Fruit fly (Drosophila melanogaster) whole organism, adult: ENCODE measurements around the gene Ask1.

Experiments
- CG11617 ChIP-seq: fragments of 200-800 bp; sonication (Bioruptor generic); optimal IDR thresholded peaks from 2 replicates; lab custom pipeline; 2017; ENCODE audit warnings: mild to moderate bottlenecking, missing biosample characterization, missing genetic modification reagents, missing genetic modification characterization
- CG12768 ChIP-seq: fragments of 200-800 bp; sonication (Bioruptor generic); optimal IDR thresholded peaks from 2 replicates; lab custom pipeline; 2017; ENCODE audit warnings: missing biosample characterization, missing genetic modification characterization, mild to moderate bottlenecking, moderate library complexity, missing genetic modification reagents
- CG14711 ChIP-seq: fragments of 200-800 bp; sonication (Bioruptor generic); optimal IDR thresholded peaks from 2 replicates; lab custom pipeline; 2018; ENCODE audit warnings: missing biosample characterization, mild to moderate bottlenecking, missing genetic modification characterization, moderate library complexity
- CG1620 ChIP-seq: fragments of 200-800 bp; sonication (Bioruptor generic); optimal IDR thresholded peaks from 2 replicates; lab custom pipeline; 2016; ENCODE audit warnings: missing biosample characterization, missing genetic modification characterization
- CG33017 ChIP-seq: fragments of 200-800 bp; sonication (Bioruptor generic); optimal IDR thresholded peaks from 2 replicates; lab custom pipeline; 2018; ENCODE audit warnings: missing biosample characterization, mild to moderate bottlenecking, missing genetic modification characterization, moderate library complexity
- CG5204 ChIP-seq: fragments of 200-800 bp; sonication (Bioruptor generic); optimal IDR thresholded peaks from 2 replicates; lab custom pipeline; 2016; ENCODE audit warnings: missing biosample characterization, missing genetic modification characterization
- CG7045 ChIP-seq: fragments of 200-800 bp; sonication (Bioruptor generic); optimal IDR thresholded peaks from 2 replicates; lab custom pipeline; 2017; ENCODE audit warnings: missing biosample characterization, mild to moderate bottlenecking, missing genetic modification characterization
- CG7101 ChIP-seq: fragments of 200-800 bp; sonication (Bioruptor generic); optimal IDR thresholded peaks from 2 replicates; lab custom pipeline; 2018; ENCODE audit warnings: missing biosample characterization, mild to moderate bottlenecking, missing genetic modification characterization, moderate library complexity
- Clk ChIP-seq: fragments of 200-800 bp; sonication (Bioruptor generic); optimal IDR thresholded peaks from 2 replicates; lab custom pipeline; 2017; ENCODE audit warnings: missing biosample characterization, missing genetic modification characterization
- Crg-1 ChIP-seq: fragments of 200-800 bp; sonication (Bioruptor generic); optimal IDR thresholded peaks from 2 replicates; lab custom pipeline; 2016; ENCODE audit warnings: missing biosample characterization, missing genetic modification characterization
- Hr96 ChIP-seq: fragments of 200-800 bp; sonication (Bioruptor generic); optimal IDR thresholded peaks from 2 replicates; lab custom pipeline; 2016; ENCODE audit warnings: missing biosample characterization, missing genetic modification characterization
- Mnt ChIP-seq: fragments of 200-800 bp; sonication (Bioruptor generic); optimal IDR thresholded peaks from 2 replicates; lab custom pipeline; 2016; ENCODE audit warnings: missing biosample characterization, mild to moderate bottlenecking, missing genetic modification characterization
- bab1 ChIP-seq: fragments of 200-800 bp; sonication (Bioruptor generic); optimal IDR thresholded peaks from 3 replicates; lab custom pipeline; 2019; ENCODE audit warnings: missing biosample characterization, mild to moderate bottlenecking, missing genetic modification characterization, moderate library complexity
- cic ChIP-seq: fragments of 200-800 bp; sonication (Bioruptor generic); optimal IDR thresholded peaks from 2 replicates; lab custom pipeline; 2017; ENCODE audit warnings: missing biosample characterization, mild to moderate bottlenecking, missing genetic modification characterization, moderate library complexity
- cnc ChIP-seq, 2 experiments: fragments of >200 bp; optimal IDR thresholded peaks; 2 replicates each; lab custom pipeline; 2017
- kay ChIP-seq: fragments of 200-800 bp; sonication (Bioruptor generic); peaks from one replicate; lab custom pipeline; 2016; ENCODE audit warnings: missing biosample characterization, missing genetic modification characterization, borderline replicate concordance
- ovo ChIP-seq: fragments of 200-800 bp; sonication (Bioruptor generic); optimal IDR thresholded peaks from 2 replicates; lab custom pipeline; 2016; ENCODE audit warnings: missing biosample characterization, missing genetic modification characterization
- pad ChIP-seq: fragments of 200-800 bp; sonication (Bioruptor generic); optimal IDR thresholded peaks from 3 replicates; lab custom pipeline; 2017; ENCODE audit warnings: missing biosample characterization, missing genetic modification characterization, mild to moderate bottlenecking, moderate library complexity, missing genetic modification reagents
- tj ChIP-seq: fragments of 200-800 bp; sonication (Bioruptor generic); optimal IDR thresholded peaks from 3 replicates; lab custom pipeline; 2017; ENCODE audit warnings: missing biosample characterization, mild to moderate bottlenecking, missing genetic modification characterization, moderate library complexity
- toe ChIP-seq: fragments of 200-800 bp; sonication (Bioruptor generic); optimal IDR thresholded peaks from 2 replicates; lab custom pipeline; 2016; ENCODE audit warnings: missing biosample characterization, missing genetic modification characterization

Gene Ask1

dm6 chr3R:19838925-19839601 is 40.5 kb upstream of the Ask1 start:
- TF ChIP-seq ovo: no peak
- no peak for TF ChIP-seq kay (GFP tag; lab: Kevin White, UChicago)
- no peak for TF ChIP-seq Clk
- no peak for TF ChIP-seq CG33017 (tag; lab: Kevin White, UChicago)
- no peak for TF ChIP-seq bab1
- no peak for TF ChIP-seq tj (GFP tag; lab: Kevin White, UChicago)
- TF ChIP-seq CG7101 (tag; lab: Kevin White, UChicago): no peak
- no peak for TF ChIP-seq cic (GFP tag; lab: Kevin White, UChicago)
- no peak for TF ChIP-seq CG7045 (GFP tag; lab: Kevin White, UChicago)
- TF ChIP-seq Hr96: no peak
- TF ChIP-seq CG1620: no peak
- no peak for TF ChIP-seq Crg-1 (GFP tag; lab: Kevin White, UChicago)
- TF ChIP-seq CG12768 (GFP tag; lab: Kevin White, UChicago): no peak
- no peak for TF ChIP-seq CG5204

dm6 chr3R:19840545-19840944 is 39.0 kb upstream of the Ask1 start, which contains the start of gene CG31459:
Gene CG31459, plus strand, starts transcription at chr3R:19840845.
- no peak for TF ChIP-seq Hr96
- no peak for TF ChIP-seq Clk
- TF ChIP-seq CG1620: no peak
- no peak for TF ChIP-seq cic (GFP tag; lab: Kevin White, UChicago)
- TF ChIP-seq toe (GFP tag; lab: Kevin White, UChicago): no peak
- no peak for TF ChIP-seq Crg-1 (GFP tag; lab: Kevin White, UChicago)
- TF ChIP-seq CG5204: no peak
- TF ChIP-seq Mnt (GFP tag; lab: Kevin White, UChicago): no peak
- TF ChIP-seq CG12768 (GFP tag; lab: Kevin White, UChicago): no peak
- TF ChIP-seq CG7045 (GFP tag; lab: Kevin White, UChicago): no peak
- no peak for TF ChIP-seq CG7101 (tag; lab: Kevin White, UChicago)
- TF ChIP-seq CG33017 (tag; lab: Kevin White, UChicago): no peak
- no peak for TF ChIP-seq tj (GFP tag; lab: Kevin White, UChicago)
- TF ChIP-seq bab1: no peak
- TF ChIP-seq CG14711 (tag; lab: Kevin White, UChicago): no peak
- no peak for TF ChIP-seq CG11617
- TF ChIP-seq ovo: no peak
- TF ChIP-seq pad (GFP tag; lab: Kevin White, UChicago): no peak
- no peak for TF ChIP-seq kay (GFP tag; lab: Kevin White, UChicago)
- TF ChIP-seq cnc (optimal IDR thresholded peaks at IDR 0.05; lab: Kevin White, UChicago): no peak

- TF ChIP-seq CG7101 (tag; lab: Kevin White, UChicago): no peak
- TF ChIP-seq CG12768 (GFP tag; lab: Kevin White, UChicago): no peak
- no peak for TF ChIP-seq ovo
- TF ChIP-seq tj (GFP tag; lab: Kevin White, UChicago): no peak
- no peak for TF ChIP-seq Mnt (GFP tag; lab: Kevin White, UChicago)
- no peak for TF ChIP-seq bab1
Measured at dm6 chr3R:19843888-19844287, 35.6 kb upstream of the Ask1 start.

- TF ChIP-seq pad (GFP tag; lab: Kevin White, UChicago) (peak; percentile 16), CG5204 (peak; percentile 65), CG14711 (tag; lab: Kevin White, UChicago) (peak; percentile 87), CG12768 (GFP tag; lab: Kevin White, UChicago) (peak; percentile 43), CG7045 (GFP tag; lab: Kevin White, UChicago) (peak; percentile 39), Crg-1 (GFP tag; lab: Kevin White, UChicago) (peak; percentile 38), CG7101 (tag; lab: Kevin White, UChicago) (peak; percentile 26), CG1620 (peak; percentile 68), Mnt (GFP tag; lab: Kevin White, UChicago) (peak; percentile 35), ovo (peak; percentile 1), cic (GFP tag; lab: Kevin White, UChicago) (no peak), bab1 (peak; percentile 21), Clk (peak; percentile 54), toe (GFP tag; lab: Kevin White, UChicago) (peak; percentile 76), kay (GFP tag; lab: Kevin White, UChicago) (no peak), cnc (optimal IDR thresholded peaks at IDR 0.05; lab: Kevin White, UChicago) (no peak), CG33017 (tag; lab: Kevin White, UChicago) (no peak), Hr96 (peak; percentile 76), tj (GFP tag; lab: Kevin White, UChicago) (no peak), CG11617 (peak; percentile 47)
Measured at dm6 chr3R:19846870-19847590, 32.5 kb upstream of the Ask1 start, which contains the start of gene MICU3. Gene MICU3, plus strand, starts transcription at chr3R:19847311.

- TF ChIP-seq CG14711 (tag; lab: Kevin White, UChicago) (no peak), Mnt (GFP tag; lab: Kevin White, UChicago) (no peak), pad (GFP tag; lab: Kevin White, UChicago) (no peak), Crg-1 (GFP tag; lab: Kevin White, UChicago) (peak; percentile 17), CG12768 (GFP tag; lab: Kevin White, UChicago) (no peak), ovo (no peak), cic (GFP tag; lab: Kevin White, UChicago) (peak; percentile 66)
Measured at dm6 chr3R:19847591-19848256, 31.8 kb upstream of the Ask1 start.
